Worm (Caenorhabditis elegans) whole organism, L4 larva: Measurements from ENCODE around the gene F11A5.5.

ENCODE experiments used
- F49E8.2 ChIP-seq: sonication (generic microtip); optimal IDR thresholded peaks from 2 replicates; lab custom pipeline; 2016; ENCODE audit warnings: missing compliant biosample characterization, mild to moderate bottlenecking, missing genetic modification characterization, borderline replicate concordance
- T26A8.4 ChIP-seq: fragments of 200-800 bp; sonication (Bioruptor generic); IDR thresholded peaks from 2 replicates; pipeline ENCODE4 v1.3.6; 2022; ENCODE audit warnings: missing genetic modification characterization, missing compliant biosample characterization
- ZK546.5 ChIP-seq, 2 experiments: sonication (generic microtip); optimal IDR thresholded peaks; 2 replicates each; lab custom pipeline; 2017; ENCODE audit warnings: missing biosample characterization in 2 of 2, missing genetic modification characterization in 2 of 2
- aha-1 ChIP-seq: fragments of 150-350 bp; peaks from one replicate; lab custom pipeline; 2014; ENCODE audit warnings: missing biosample characterization, missing genetic modification characterization
- ama-1 ChIP-seq: fragments of 150-350 bp; optimal IDR thresholded peaks from 2 replicates; lab custom pipeline; 2014; ENCODE audit warnings: inconsistent platforms, mixed read lengths
- arid-1 ChIP-seq: fragments of 200-800 bp; sonication (Bioruptor generic); conservative IDR thresholded peaks from 2 replicates; pipeline ENCODE4 v1.3.6; 2022; ENCODE audit warnings: missing genetic modification reagents, missing genetic modification characterization, missing compliant biosample characterization
- attf-4 ChIP-seq: sonication (generic microtip); optimal IDR thresholded peaks from 3 replicates; lab custom pipeline; 2017; ENCODE audit warnings: missing biosample characterization, missing genetic modification characterization
- ceh-20 ChIP-seq: fragments of 200-800 bp; sonication (Bioruptor generic); IDR thresholded peaks from 2 replicates; pipeline ENCODE4 v1.3.6; 2022; ENCODE audit warnings: missing genetic modification reagents, missing genetic modification characterization, missing compliant biosample characterization
- cey-2 ChIP-seq: sonication (generic microtip); optimal IDR thresholded peaks from 3 replicates; lab custom pipeline; 2017; ENCODE audit warnings: missing genetic modification characterization, mild to moderate bottlenecking, missing compliant biosample characterization, antibody characterized with exemption, borderline replicate concordance; ENCODE audit not compliant: insufficient read depth
- daf-19 ChIP-seq: fragments of 200-800 bp; sonication (Bioruptor generic); conservative IDR thresholded peaks from 2 replicates; pipeline ENCODE4 v1.3.6; 2022; ENCODE audit warnings: missing genetic modification characterization, missing compliant biosample characterization
- dmd-6 ChIP-seq: fragments of 200-800 bp; sonication (Bioruptor generic); IDR thresholded peaks from 2 replicates; pipeline ENCODE4 v1.3.6; 2022; ENCODE audit warnings: missing genetic modification reagents, missing genetic modification characterization, missing compliant biosample characterization
- dmd-8 ChIP-seq: fragments of 200-800 bp; sonication (Bioruptor generic); IDR thresholded peaks from 2 replicates; pipeline ENCODE4 v1.3.6; 2022; ENCODE audit warnings: missing genetic modification characterization, missing compliant biosample characterization
- dpl-1 ChIP-seq: fragments of 150-350 bp; optimal IDR thresholded peaks from 2 replicates; lab custom pipeline; 2014; ENCODE audit warnings: missing biosample characterization, missing genetic modification reagents, missing genetic modification characterization
- egl-27 ChIP-seq: sonication (generic microtip); optimal IDR thresholded peaks from 3 replicates; lab custom pipeline; 2017; ENCODE audit warnings: missing biosample characterization, missing genetic modification reagents, missing genetic modification characterization
- egl-43 ChIP-seq: fragments of 200-800 bp; sonication (Bioruptor generic); IDR thresholded peaks from 2 replicates; pipeline ENCODE4 v1.3.6; 2022; ENCODE audit warnings: missing genetic modification reagents, missing genetic modification characterization, missing compliant biosample characterization
- hif-1 ChIP-seq, 2 experiments: sonication (generic microtip); optimal IDR thresholded peaks; 2 replicates each; lab custom pipeline; 2016 to 2017; ENCODE audit warnings: missing compliant biosample characterization in 2 of 2, missing genetic modification characterization in 2 of 2, missing genetic modification reagents in 2 of 2, missing genotype in 2 of 2, mild to moderate bottlenecking in 1 of 2
- hlh-30 ChIP-seq: sonication (generic microtip); optimal IDR thresholded peaks from 2 replicates; lab custom pipeline; 2017; ENCODE audit warnings: antibody characterized with exemption, mild to moderate bottlenecking, missing genetic modification characterization, missing compliant biosample characterization; ENCODE audit not compliant: insufficient read depth
- jun-1 ChIP-seq: fragments of 150-350 bp; optimal IDR thresholded peaks from 2 replicates; lab custom pipeline; 2014; ENCODE audit warnings: missing biosample characterization, missing genetic modification reagents, missing genetic modification characterization
- lin-1 ChIP-seq: fragments of 200-800 bp; sonication (Bioruptor generic); IDR thresholded peaks from 2 replicates; pipeline ENCODE4 v1.3.6; 2022; ENCODE audit warnings: missing genetic modification reagents, missing genetic modification characterization, missing compliant biosample characterization
- lin-15B ChIP-seq: fragments of 150-350 bp; sonication (generic microtip); optimal IDR thresholded peaks from 3 replicates; lab custom pipeline; 2014; ENCODE audit warnings: missing biosample characterization, missing genetic modification characterization
- lin-29 ChIP-seq: fragments of 200-800 bp; sonication (Bioruptor generic); IDR thresholded peaks from 2 replicates; pipeline ENCODE4 v1.3.6; 2022; ENCODE audit warnings: missing genetic modification reagents, missing genetic modification characterization, missing compliant biosample characterization
- lin-38 ChIP-seq: fragments of 200-800 bp; sonication (Bioruptor generic); IDR thresholded peaks from 2 replicates; pipeline ENCODE4 v1.3.6; 2022; ENCODE audit warnings: missing genetic modification reagents, missing genetic modification characterization, missing compliant biosample characterization
- lin-39 ChIP-seq: fragments of 150-350 bp; optimal IDR thresholded peaks from 2 replicates; lab custom pipeline; 2014; ENCODE audit warnings: missing biosample characterization, missing genetic modification reagents, missing genetic modification characterization
- lir-3 ChIP-seq: sonication (generic microtip); optimal IDR thresholded peaks from 2 replicates; lab custom pipeline; 2016; ENCODE audit warnings: mild to moderate bottlenecking, missing genetic modification characterization, missing compliant biosample characterization
- madf-5 ChIP-seq, 2 experiments: fragments of 200-800 bp; sonication (Bioruptor generic); IDR thresholded peaks; 2 replicates each; pipeline ENCODE4 v1.3.6; 2022; ENCODE audit warnings: missing compliant biosample characterization in 2 of 2, missing genetic modification characterization in 2 of 2
- mdt-29 ChIP-seq: fragments of 200-800 bp; sonication (Bioruptor generic); IDR thresholded peaks from 2 replicates; pipeline ENCODE4 v1.3.6; 2022; ENCODE audit warnings: missing genetic modification reagents, missing genetic modification characterization, missing compliant biosample characterization
- mep-1 ChIP-seq: fragments of 150-350 bp; sonication (generic microtip); optimal IDR thresholded peaks from 3 replicates; lab custom pipeline; 2014; ENCODE audit warnings: missing biosample characterization, missing genetic modification characterization
- mxl-2 ChIP-seq: fragments of 200-800 bp; sonication (Bioruptor generic); conservative IDR thresholded peaks from 2 replicates; pipeline ENCODE4 v1.3.6; 2022; ENCODE audit warnings: missing genetic modification reagents, missing genetic modification characterization, missing compliant biosample characterization
- mxl-3 ChIP-seq: fragments of 200-800 bp; sonication (Bioruptor generic); optimal IDR thresholded peaks from 2 replicates; lab custom pipeline; 2018; ENCODE audit warnings: mild to moderate bottlenecking, missing genetic modification characterization, missing compliant biosample characterization
- nhr-237 ChIP-seq: sonication (generic microtip); optimal IDR thresholded peaks from 2 replicates; lab custom pipeline; 2017; ENCODE audit warnings: missing biosample characterization, missing genetic modification characterization
- skn-1 ChIP-seq: fragments of 150-350 bp; optimal IDR thresholded peaks from 2 replicates; lab custom pipeline; 2014; ENCODE audit warnings: missing biosample characterization, missing genetic modification characterization
- spr-3 ChIP-seq: fragments of 200-800 bp; sonication (Bioruptor generic); optimal IDR thresholded peaks from 2 replicates; lab custom pipeline; 2018; ENCODE audit warnings: mild to moderate bottlenecking, missing genetic modification characterization, missing compliant biosample characterization
- vab-7 ChIP-seq: fragments of 200-800 bp; sonication (Bioruptor generic); IDR thresholded peaks from 2 replicates; pipeline ENCODE4 v1.3.6; 2022; ENCODE audit warnings: missing genetic modification reagents, missing genetic modification characterization, missing compliant biosample characterization
- zfp-2 ChIP-seq: sonication (generic microtip); optimal IDR thresholded peaks from 2 replicates; lab custom pipeline; 2016; ENCODE audit warnings: mild to moderate bottlenecking, missing genetic modification characterization, missing compliant biosample characterization

Gene F11A5.5

ce11 chrV:16233624-16234023 is 35.5 kb downstream of the F11A5.5 start, which contains the start of gene clec-233:
TSS of gene clec-233 (plus strand) at chrV:16233924.
- no peak for TF ChIP-seq zfp-2 (tag; lab: Kevin White, UChicago)

- TF ChIP-seq mxl-2 (GFP tag; lab: Robert Waterston, UW) (no peak), lin-29 (GFP tag; lab: Robert Waterston, UW) (no peak), dmd-8 (no peak), egl-43 (GFP tag; lab: Robert Waterston, UW) (no peak), jun-1 (tag; lab: Kevin White, UChicago) (no peak), F49E8.2 (tag; lab: Kevin White, UChicago) (no peak), lin-39 (tag; lab: Kevin White, UChicago) (no peak)
Observed at ce11 chrV:16235135-16235534, 37.0 kb downstream of the F11A5.5 start, which contains the start of gene F21H7.3. TSS of gene F21H7.3 (minus strand) at chrV:16235235.

- TF ChIP-seq nhr-237 (no peak), aha-1 (peak; percentile 65)
Observed at ce11 chrV:16235647-16236046, 37.5 kb downstream of the F11A5.5 start, which contains the start of gene srh-98. TSS of gene srh-98 (minus strand) at chrV:16235747.

- TF ChIP-seq lin-38 (GFP tag; lab: Robert Waterston, UW) (no peak), egl-27 (tag; lab: Kevin White, UChicago) (no peak), cey-2 (tag; lab: Kevin White, UChicago) (no peak), vab-7 (no peak), hif-1 (tag; optimal IDR thresholded peaks at IDR 0.05; lab: Kevin White, UChicago) (no peak), lir-3 (tag; lab: Kevin White, UChicago) (no peak), ZK546.5 (tag; optimal IDR thresholded peaks at IDR 0.05; lab: Kevin White, UChicago) (no peak), spr-3 (no peak), attf-4 (no peak), F49E8.2 (tag; lab: Kevin White, UChicago) (no peak), skn-1 (no peak), mxl-3 (no peak), mep-1 (tag; lab: Kevin White, UChicago) (no peak), daf-19 (GFP tag; lab: Robert Waterston, UW) (no peak), dmd-6 (no peak), mdt-29 (no peak)
- TF ChIP-seq, all 104 proteins: peak for 0
Observed at ce11 chrV:16237223-16237622, 39.1 kb downstream of the F11A5.5 start, which contains the start of gene F21H7.5. TSS of gene F21H7.5 (plus strand) at chrV:16237523.

- TF ChIP-seq dpl-1 (GFP tag; lab: Kevin White, UChicago) (no peak), hlh-30 (no peak), ceh-20 (GFP tag; lab: Robert Waterston, UW) (no peak), madf-5 (GFP tag; IDR thresholded peaks at IDR 0.05; lab: Robert Waterston, UW) (no peak), arid-1 (no peak)
Observed at ce11 chrV:16244078-16244477, 46.0 kb downstream of the F11A5.5 start, which contains the start of gene srh-104. TSS of gene srh-104 (minus strand) at chrV:16244178.

ce11 chrV:16246579-16246978 is 48.5 kb downstream of the F11A5.5 start, which contains the start of gene srh-95:
TSS of gene srh-95 (plus strand) at chrV:16246879.
- TF ChIP-seq lin-15B (tag; lab: Kevin White, UChicago), result no peak
- TF ChIP-seq mep-1 (tag; lab: Kevin White, UChicago), result no peak
- no peak for TF ChIP-seq egl-43 (GFP tag; lab: Robert Waterston, UW)
- TF ChIP-seq lin-1 (GFP tag; lab: Robert Waterston, UW), result no peak
- TF ChIP-seq ama-1 (lab: Kevin White, UChicago), result no peak
- TF ChIP-seq T26A8.4 (GFP tag; lab: Robert Waterston, UW), result no peak
